Worm (Caenorhabditis elegans) whole organism, mixed stage, embryonic: Measurements from ENCODE around the gene C47A10.12.

Source experiments
- ceh-39 ChIP-seq: fragments of 150-350 bp; optimal IDR thresholded peaks from 2 replicates; lab custom pipeline; 2014; ENCODE audit warnings: missing biosample characterization, missing genetic modification characterization
- ceh-43 ChIP-seq: fragments of 200-800 bp; sonication (Bioruptor generic); optimal IDR thresholded peaks from 2 replicates; lab custom pipeline; 2018; ENCODE audit warnings: mild to moderate bottlenecking, missing genetic modification characterization, moderate library complexity, missing compliant biosample characterization
- ceh-83 ChIP-seq: fragments of 200-800 bp; sonication (Bioruptor generic); optimal IDR thresholded peaks from 2 replicates; lab custom pipeline; 2018; ENCODE audit warnings: mild to moderate bottlenecking, missing genetic modification characterization, missing compliant biosample characterization
- ces-1 ChIP-seq: fragments of 150-350 bp; optimal IDR thresholded peaks from 2 replicates; lab custom pipeline; 2014; ENCODE audit warnings: missing biosample characterization, missing genetic modification reagents, missing genetic modification characterization
- cnd-1 ChIP-seq: fragments of 200-800 bp; sonication (Bioruptor generic); optimal IDR thresholded peaks from 2 replicates; lab custom pipeline; 2018; ENCODE audit warnings: mild to moderate bottlenecking, missing genetic modification characterization, missing compliant biosample characterization
- drap-1 ChIP-seq: fragments of 200-800 bp; sonication (Bioruptor generic); optimal IDR thresholded peaks from 3 replicates; lab custom pipeline; 2018; ENCODE audit warnings: mild to moderate bottlenecking, missing genetic modification characterization, missing compliant biosample characterization
- elt-1 ChIP-seq: sonication (generic microtip); optimal IDR thresholded peaks from 2 replicates; lab custom pipeline; 2017; ENCODE audit warnings: missing genetic modification characterization, mild to moderate bottlenecking, missing compliant biosample characterization, antibody characterized with exemption, moderate library complexity, borderline replicate concordance; ENCODE audit not compliant: insufficient read depth
- elt-3 ChIP-seq: fragments of 150-350 bp; optimal IDR thresholded peaks from 2 replicates; lab custom pipeline; 2014; ENCODE audit warnings: missing biosample characterization, missing genetic modification characterization
- flh-1 ChIP-seq: fragments of 200-800 bp; sonication (Bioruptor generic); optimal IDR thresholded peaks from 2 replicates; lab custom pipeline; 2018; ENCODE audit warnings: mild to moderate bottlenecking, missing genetic modification characterization, moderate library complexity, missing compliant biosample characterization
- ham-2 ChIP-seq: fragments of 200-800 bp; sonication (Bioruptor generic); optimal IDR thresholded peaks from 2 replicates; lab custom pipeline; 2018; ENCODE audit warnings: mild to moderate bottlenecking, missing genetic modification characterization, missing compliant biosample characterization
- hlh-1 ChIP-seq: fragments of 150-350 bp; optimal IDR thresholded peaks from 2 replicates; lab custom pipeline; 2014; ENCODE audit warnings: missing biosample characterization, missing genetic modification reagents, missing genetic modification characterization
- lin-13 ChIP-seq: fragments of 150-350 bp; optimal IDR thresholded peaks from 2 replicates; lab custom pipeline; 2014; ENCODE audit warnings: missing biosample characterization, missing genetic modification characterization
- lin-32 ChIP-seq: fragments of 200-800 bp; sonication (Bioruptor generic); optimal IDR thresholded peaks from 2 replicates; lab custom pipeline; 2018; ENCODE audit warnings: mild to moderate bottlenecking, missing genetic modification characterization, missing compliant biosample characterization
- lsy-2 ChIP-seq: fragments of 150-350 bp; optimal IDR thresholded peaks from 2 replicates; lab custom pipeline; 2014; ENCODE audit warnings: missing biosample characterization, missing genetic modification characterization
- mab-5 ChIP-seq: fragments of 150-350 bp; optimal IDR thresholded peaks from 2 replicates; lab custom pipeline; 2014; ENCODE audit warnings: missing biosample characterization, missing genetic modification characterization
- mep-1 ChIP-seq: fragments of 150-350 bp; optimal IDR thresholded peaks from 2 replicates; lab custom pipeline; 2017; ENCODE audit warnings: missing biosample characterization, missing genetic modification reagents, missing genetic modification characterization, inconsistent platforms
- mls-2 ChIP-seq: sonication (generic microtip); optimal IDR thresholded peaks from 2 replicates; lab custom pipeline; 2016; ENCODE audit warnings: mild to moderate bottlenecking, missing genetic modification characterization, moderate library complexity, missing compliant biosample characterization
- nhr-12 ChIP-seq: fragments of 150-350 bp; optimal IDR thresholded peaks from 2 replicates; lab custom pipeline; 2014; ENCODE audit warnings: missing biosample characterization, missing genetic modification characterization
- nhr-2 ChIP-seq: fragments of 150-350 bp; optimal IDR thresholded peaks from 2 replicates; lab custom pipeline; 2014; ENCODE audit warnings: missing biosample characterization, missing genetic modification characterization
- nhr-28 ChIP-seq: fragments of 150-350 bp; optimal IDR thresholded peaks from 2 replicates; lab custom pipeline; 2014; ENCODE audit warnings: missing biosample characterization, missing genetic modification characterization
- nhr-76 ChIP-seq: sonication (generic microtip); optimal IDR thresholded peaks from 2 replicates; lab custom pipeline; 2017; ENCODE audit warnings: missing biosample characterization, missing genetic modification characterization
- pha-4 ChIP-seq: fragments of 150-350 bp; optimal IDR thresholded peaks from 2 replicates; lab custom pipeline; 2018; ENCODE audit warnings: missing biosample characterization, missing genetic modification reagents, missing genetic modification characterization
- snpc-4 ChIP-seq: fragments of 150-350 bp; optimal IDR thresholded peaks from 2 replicates; lab custom pipeline; 2014; ENCODE audit warnings: missing biosample characterization, missing genetic modification characterization
- sptf-1 ChIP-seq: sonication (generic microtip); optimal IDR thresholded peaks from 2 replicates; lab custom pipeline; 2017; ENCODE audit warnings: mild to moderate bottlenecking, missing genetic modification characterization, moderate library complexity, missing compliant biosample characterization
- tbx-8 ChIP-seq: fragments of 200-800 bp; sonication (Bioruptor generic); optimal IDR thresholded peaks from 2 replicates; lab custom pipeline; 2018; ENCODE audit warnings: mild to moderate bottlenecking, missing genetic modification characterization, moderate library complexity, missing compliant biosample characterization
- unc-120 ChIP-seq: sonication (generic microtip); optimal IDR thresholded peaks from 2 replicates; lab custom pipeline; 2017; ENCODE audit warnings: missing genetic modification characterization, missing compliant biosample characterization; ENCODE audit not compliant: poor library complexity, severe bottlenecking
- unc-39 ChIP-seq: fragments of 150-350 bp; optimal IDR thresholded peaks from 2 replicates; lab custom pipeline; 2014; ENCODE audit warnings: missing biosample characterization, missing genetic modification characterization
- unc-62 ChIP-seq: fragments of 150-350 bp; optimal IDR thresholded peaks from 2 replicates; lab custom pipeline; 2014; ENCODE audit warnings: missing biosample characterization, missing genetic modification reagents, missing genetic modification characterization
- zip-8 ChIP-seq: fragments of 150-350 bp; optimal IDR thresholded peaks from 2 replicates; lab custom pipeline; 2014; ENCODE audit warnings: missing biosample characterization, missing genetic modification characterization
- ztf-11 ChIP-seq: fragments of 150-350 bp; optimal IDR thresholded peaks from 2 replicates; lab custom pipeline; 2014; ENCODE audit warnings: missing biosample characterization, missing genetic modification characterization

C47A10.12 gene

DNA sequence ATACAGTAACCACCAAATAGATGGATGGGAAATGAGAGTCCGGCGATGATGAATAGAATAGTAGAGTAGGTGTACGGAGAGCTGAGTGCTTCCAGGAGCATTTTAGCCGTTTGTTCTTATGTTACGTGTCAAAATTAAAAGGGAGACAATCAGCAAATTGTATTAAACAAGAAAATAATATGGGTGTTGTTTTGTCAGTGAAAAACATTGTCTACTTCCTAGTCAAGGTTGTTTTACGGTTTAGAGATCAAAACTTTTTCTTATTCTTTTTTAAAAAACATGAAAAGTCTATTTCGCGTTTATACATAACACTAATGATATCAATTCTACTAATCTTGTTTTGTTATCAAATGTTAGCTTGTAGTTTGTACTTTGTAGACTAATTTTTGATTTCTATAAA is 16.3 kb downstream of the C47A10.12 start, which contains the start of gene srh-289:
TSS of gene srh-289 (minus strand) at position 101 of the 400 bp plus-strand sequence.
- TF ChIP-seq pha-4 (tag; lab: Kevin White, UChicago) (no peak), sptf-1 (tag; lab: Kevin White, UChicago) (no peak), ham-2 (GFP tag; lab: Kevin White, UChicago) (no peak), lin-32 (GFP tag; lab: Kevin White, UChicago) (no peak), ceh-43 (GFP tag; lab: Kevin White, UChicago) (no peak), lin-13 (no peak)

DNA sequence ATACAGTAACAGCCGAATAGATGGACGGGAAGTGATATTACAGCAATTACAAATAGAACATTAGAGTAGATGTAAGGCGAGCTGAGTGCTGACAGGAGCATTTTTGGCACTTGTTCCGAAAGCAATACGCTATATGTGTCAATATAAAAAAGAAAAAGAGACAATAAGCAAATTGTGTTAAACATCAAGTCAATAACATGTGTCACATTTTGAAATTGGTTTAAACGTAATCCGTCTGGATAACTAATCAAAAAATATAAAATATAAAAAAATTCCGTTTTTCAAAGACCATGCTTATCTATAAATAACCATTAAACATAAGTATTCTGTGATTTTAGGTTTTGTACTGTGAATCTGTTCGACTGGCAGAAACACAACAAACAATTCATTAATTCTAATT is 17.9 kb downstream of the C47A10.12 start, which contains the start of gene srh-288:
TSS of gene srh-288 (minus strand) at position 101 of the 400 bp plus-strand sequence.
- TF ChIP-seq ceh-83: no peak
- no peak for TF ChIP-seq zip-8 (tag; lab: Kevin White, UChicago)
- no peak for TF ChIP-seq ceh-43 (GFP tag; lab: Kevin White, UChicago)
- no peak for TF ChIP-seq unc-120 (tag; lab: Kevin White, UChicago)
- no peak for TF ChIP-seq snpc-4 (tag; lab: Kevin White, UChicago)
- TF ChIP-seq cnd-1 (tag; lab: Kevin White, UChicago): no peak
- TF ChIP-seq mep-1 (tag; lab: Kevin White, UChicago): no peak
- no peak for TF ChIP-seq elt-1 (tag; lab: Kevin White, UChicago)
- no peak for TF ChIP-seq ces-1
- TF ChIP-seq pha-4 (tag; lab: Kevin White, UChicago): no peak
- TF ChIP-seq nhr-76 (tag; lab: Kevin White, UChicago): no peak
- no peak for TF ChIP-seq nhr-12 (tag; lab: Kevin White, UChicago)
- no peak for TF ChIP-seq hlh-1 (tag; lab: Kevin White, UChicago)
- no peak for TF ChIP-seq nhr-2 (tag; lab: Kevin White, UChicago)
- no peak for TF ChIP-seq drap-1
- no peak for TF ChIP-seq lsy-2

- no peak for TF ChIP-seq sptf-1 (tag; lab: Kevin White, UChicago)
- no peak for TF ChIP-seq mep-1 (tag; lab: Kevin White, UChicago)
- TF ChIP-seq lsy-2: no peak
- TF ChIP-seq flh-1 (GFP tag; lab: Kevin White, UChicago): no peak
- no peak for TF ChIP-seq ceh-39
- no peak for TF ChIP-seq ceh-83
- no peak for TF ChIP-seq mls-2
- TF ChIP-seq ceh-43 (GFP tag; lab: Kevin White, UChicago): no peak
- no peak for TF ChIP-seq snpc-4 (tag; lab: Kevin White, UChicago)
- TF ChIP-seq, all 35 proteins: peak for 0
Measured at ce11 chrV:17798789-17799188, 21.1 kb downstream of the C47A10.12 start, which contains the start of gene srx-18. TSS of gene srx-18 (minus strand) at chrV:17798889.

DNA sequence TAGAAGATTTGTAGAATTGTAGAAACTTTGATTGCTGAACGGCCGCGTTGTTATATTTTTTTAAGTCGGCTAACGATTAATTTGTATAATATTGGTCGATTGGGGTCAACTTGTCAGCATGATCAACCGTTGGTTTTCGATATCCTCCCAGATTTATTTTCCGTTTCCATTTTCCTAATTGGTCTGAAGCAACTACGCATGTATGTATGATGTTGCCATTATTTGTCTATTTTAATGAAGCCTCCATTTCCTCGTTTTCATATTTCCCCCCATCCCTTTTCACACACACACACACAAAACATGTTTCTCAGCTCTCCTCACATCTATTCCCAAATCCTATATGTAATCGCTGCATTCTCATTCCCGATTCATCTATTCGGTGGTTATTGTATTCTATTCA is 22.8 kb downstream of the C47A10.12 start, which contains the start of gene srh-287:
TSS of gene srh-287 (plus strand) at position 301 of the 400 bp plus-strand sequence.
- TF ChIP-seq tbx-8 (GFP tag; lab: Kevin White, UChicago) (no peak), unc-62 (GFP tag; lab: Kevin White, UChicago) (no peak), mep-1 (tag; lab: Kevin White, UChicago) (no peak), elt-3 (tag; lab: Kevin White, UChicago) (no peak), ztf-11 (tag; lab: Kevin White, UChicago) (no peak), ceh-43 (GFP tag; lab: Kevin White, UChicago) (no peak)

DNA sequence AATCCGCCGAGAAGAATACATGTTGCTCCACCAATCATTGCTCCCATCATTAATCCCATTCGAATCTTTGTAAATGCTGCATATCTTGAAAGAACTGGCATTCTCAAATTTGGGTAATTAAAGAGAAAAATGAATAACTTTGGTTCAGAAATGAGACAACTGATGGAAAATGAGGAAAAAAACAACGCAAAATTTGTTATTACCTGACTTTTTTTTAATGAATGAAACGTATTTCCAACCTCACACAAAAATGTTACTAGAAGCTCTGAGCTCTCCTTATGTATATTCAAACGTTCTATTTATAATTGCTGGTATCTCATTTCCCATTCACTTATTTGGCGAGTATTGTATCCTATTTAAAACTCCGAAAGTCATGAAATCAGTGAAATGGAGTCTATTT is 24.8 kb downstream of the C47A10.12 start, which contains the start of the genes Y94A7B.11 and srh-292:
TSS of gene Y94A7B.11 (minus strand) at position 101 of the 400 bp plus-strand sequence.
TSS of gene srh-292 (plus strand) at position 251 of the 400 bp plus-strand sequence.
- TF ChIP-seq nhr-28: no peak
- TF ChIP-seq zip-8 (tag; lab: Kevin White, UChicago): no peak
- TF ChIP-seq lin-13: no peak
- TF ChIP-seq unc-120 (tag; lab: Kevin White, UChicago): no peak
- no peak for TF ChIP-seq hlh-1 (tag; lab: Kevin White, UChicago)
- no peak for TF ChIP-seq ceh-43 (GFP tag; lab: Kevin White, UChicago)
- TF ChIP-seq nhr-12 (tag; lab: Kevin White, UChicago): no peak
- TF ChIP-seq ces-1: no peak
- no peak for TF ChIP-seq lsy-2
- TF ChIP-seq ceh-39: no peak
- no peak for TF ChIP-seq unc-39 (tag; lab: Kevin White, UChicago)
- TF ChIP-seq elt-1 (tag; lab: Kevin White, UChicago): no peak
- no peak for TF ChIP-seq unc-62 (GFP tag; lab: Kevin White, UChicago)
- no peak for TF ChIP-seq mls-2
- TF ChIP-seq sptf-1 (tag; lab: Kevin White, UChicago): no peak
- no peak for TF ChIP-seq mab-5 (tag; lab: Kevin White, UChicago)
- no peak for TF ChIP-seq ztf-11 (tag; lab: Kevin White, UChicago)
- no peak for TF ChIP-seq snpc-4 (tag; lab: Kevin White, UChicago)
